Worm (Caenorhabditis elegans) whole organism, L3 larva: ENCODE data around the gene C50H2.5.

ENCODE experiments used
- daf-12 ChIP-seq: fragments of 150-350 bp; optimal IDR thresholded peaks from 2 replicates; lab custom pipeline; 2014; ENCODE audit warnings: missing biosample characterization, missing genetic modification reagents, missing genetic modification characterization
- pha-4 ChIP-seq: fragments of 150-350 bp; optimal IDR thresholded peaks from 2 replicates; lab custom pipeline; 2014; ENCODE audit warnings: missing biosample characterization, missing genetic modification reagents, missing genetic modification characterization
- ztf-11 ChIP-seq: fragments of 150-350 bp; optimal IDR thresholded peaks from 2 replicates; lab custom pipeline; 2014; ENCODE audit warnings: missing biosample characterization, missing genetic modification characterization

ce11 chrV:9879404-9879803 lies 39.1 kb upstream of the C50H2.5 start, which contains the start of gene srab-26:
- TF ChIP-seq pha-4 (tag; lab: Kevin White, UChicago) (no peak), ztf-11 (tag; lab: Kevin White, UChicago) (no peak), daf-12 (no peak)
